Worm (Caenorhabditis elegans): ENCODE data around the gene abu-13.

abu-13 gene

ce11 chrIII:6953978-6954377 lies 8.3 kb upstream of the abu-13 start:
- TF ChIP-seq lin-15B (tag; optimal IDR thresholded peaks at IDR 0.05) (no peak), egl-27 (tag; optimal IDR thresholded peaks at IDR 0.05) (no peak), ZK546.5 (tag; optimal IDR thresholded peaks at IDR 0.05) (no peak)

- TF ChIP-seq ztf-11 (tag; optimal IDR thresholded peaks at IDR 0.05) = no peak
- no peak for TF ChIP-seq hmg-11 (tag; optimal IDR thresholded peaks at IDR 0.05)
- TF ChIP-seq ceh-28 (tag; optimal IDR thresholded peaks at IDR 0.05) = no peak
- no peak for TF ChIP-seq nhr-12 (tag; optimal IDR thresholded peaks at IDR 0.05)
- no peak for TF ChIP-seq mdl-1 (tag; optimal IDR thresholded peaks at IDR 0.05)
- no peak for TF ChIP-seq nhr-23 (tag; optimal IDR thresholded peaks at IDR 0.05)
- no peak for TF ChIP-seq lsy-12 (tag; optimal IDR thresholded peaks at IDR 0.05)
- TF ChIP-seq lin-15B (tag; optimal IDR thresholded peaks at IDR 0.05) = no peak
- no peak for TF ChIP-seq egl-5 (tag; optimal IDR thresholded peaks at IDR 0.05)
- TF ChIP-seq nhr-77 (tag; optimal IDR thresholded peaks at IDR 0.05) = no peak
- TF ChIP-seq fos-1 (tag; optimal IDR thresholded peaks at IDR 0.05) = no peak
- no peak for TF ChIP-seq nhr-76 (tag; optimal IDR thresholded peaks at IDR 0.05)
- TF ChIP-seq unc-39 (tag; optimal IDR thresholded peaks at IDR 0.05) = no peak
Measured at ce11 chrIII:6953373-6953772, 7.7 kb upstream of the abu-13 start.

DNA sequence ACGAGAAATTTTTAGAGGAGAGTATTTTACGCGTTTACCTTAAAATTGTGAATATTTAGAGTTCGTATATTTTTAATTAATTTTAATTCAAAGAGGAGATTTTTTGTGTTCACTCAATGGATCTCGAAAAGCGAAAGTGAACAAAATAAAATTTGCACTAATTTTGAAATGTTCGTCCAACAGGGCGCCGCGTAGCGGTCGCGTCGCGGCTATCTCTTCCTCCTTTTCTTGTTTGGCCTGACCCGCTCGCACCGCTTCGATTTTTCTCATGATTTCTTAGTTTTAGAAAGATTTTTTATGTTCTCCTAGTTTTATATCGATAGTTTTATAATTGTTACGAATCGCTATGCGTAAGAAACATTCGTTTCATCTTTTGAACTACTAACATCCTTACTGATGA lies 5.7 kb upstream of the abu-13 start:
- TF ChIP-seq nhr-12 (tag; optimal IDR thresholded peaks at IDR 0.05) (no peak), elt-2 (tag; optimal IDR thresholded peaks at IDR 0.05) (no peak), hmg-11 (tag; optimal IDR thresholded peaks at IDR 0.05) (peak; percentile 29), R02D3.7 (tag; optimal IDR thresholded peaks at IDR 0.05) (no peak), lsy-12 (tag; optimal IDR thresholded peaks at IDR 0.05) (no peak), snpc-4 (tag; optimal IDR thresholded peaks at IDR 0.05) (no peak), ama-1 (optimal IDR thresholded peaks at IDR 0.05) (peak; percentile 7), nfya-1 (tag; optimal IDR thresholded peaks at IDR 0.05; ENCODE audit: insufficient read depth) (peak; percentile 51)

DNA sequence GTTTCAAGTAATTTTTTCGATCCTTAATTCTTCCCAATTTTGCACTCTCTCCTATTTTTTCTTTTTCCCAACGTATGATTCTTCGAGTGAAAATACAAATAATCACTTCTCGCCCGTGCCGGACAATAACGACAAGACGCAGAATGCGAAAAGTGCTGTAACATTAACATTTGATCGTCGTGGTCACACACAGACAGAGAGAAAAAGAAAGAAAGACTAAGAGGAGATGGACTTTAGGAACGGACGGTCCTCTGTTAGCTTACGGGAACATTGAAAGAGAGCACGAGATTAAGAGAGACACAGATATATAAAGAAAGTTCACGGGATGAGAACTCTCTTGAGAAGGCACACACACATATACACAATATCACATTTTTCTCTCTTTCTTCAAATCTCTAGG lies 2.2 kb upstream of the abu-13 start:
- peak; percentile 78 for TF ChIP-seq pha-4 (tag; optimal IDR thresholded peaks at IDR 0.05)
- no peak for TF ChIP-seq nhr-25 (tag; optimal IDR thresholded peaks at IDR 0.05)
- TF ChIP-seq lin-15B (tag; optimal IDR thresholded peaks at IDR 0.05) = peak; percentile 16
- no peak for TF ChIP-seq unc-62 (GFP tag; optimal IDR thresholded peaks at IDR 0.05)

DNA sequence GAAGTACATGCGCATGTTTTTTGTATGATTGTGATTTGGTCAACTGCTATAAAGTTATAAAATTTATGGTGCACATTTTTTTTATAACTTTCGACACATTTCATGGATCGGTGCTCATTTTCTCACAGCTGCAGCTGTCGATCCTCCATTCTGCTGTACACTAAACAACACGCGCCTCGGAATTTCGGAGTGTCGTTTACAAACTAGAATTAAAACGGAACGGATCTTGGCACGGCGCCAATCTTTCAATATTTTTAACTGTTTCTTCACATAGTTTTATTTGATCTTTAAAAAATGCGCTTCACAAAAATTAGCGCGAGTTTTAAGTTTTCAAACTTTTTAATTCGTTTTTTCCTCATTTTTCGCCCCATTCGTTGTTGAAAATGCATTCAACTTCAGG lies 684 bp upstream of the abu-13 start, which contains the start of gene let-711:
TSS of gene let-711 (plus strand) at position 337 of the 400 bp plus-strand sequence.
- no peak for TF ChIP-seq hmg-11 (tag; optimal IDR thresholded peaks at IDR 0.05)
- peak; percentile 9 for TF ChIP-seq pha-4 (tag; optimal IDR thresholded peaks at IDR 0.05)
- peak; percentile 32 for TF ChIP-seq nfya-1 (tag; optimal IDR thresholded peaks at IDR 0.05; ENCODE audit: insufficient read depth)
- TF ChIP-seq eor-1 (tag; optimal IDR thresholded peaks at IDR 0.05) = no peak

ce11 chrIII:6945319-6945718 lies 379 bp downstream of the abu-13 start:
- TF ChIP-seq pha-4 (tag; optimal IDR thresholded peaks at IDR 0.05) = no peak
- TF ChIP-seq jun-1 (tag; optimal IDR thresholded peaks at IDR 0.05) = no peak
- TF ChIP-seq pqm-1 (tag; optimal IDR thresholded peaks at IDR 0.05) = no peak
- TF ChIP-seq mml-1 (tag; optimal IDR thresholded peaks at IDR 0.05) = no peak
- no peak for TF ChIP-seq unc-39 (tag; optimal IDR thresholded peaks at IDR 0.05)
- TF ChIP-seq nhr-23 (tag; optimal IDR thresholded peaks at IDR 0.05) = no peak
- no peak for TF ChIP-seq skn-1 (tag; optimal IDR thresholded peaks at IDR 0.05)
- no peak for TF ChIP-seq lin-15B (tag; optimal IDR thresholded peaks at IDR 0.05)
- no peak for TF ChIP-seq elt-2 (tag; optimal IDR thresholded peaks at IDR 0.05)
- TF ChIP-seq ceh-16 (tag; optimal IDR thresholded peaks at IDR 0.05) = no peak
- no peak for TF ChIP-seq nhr-11 (tag; optimal IDR thresholded peaks at IDR 0.05)
- no peak for TF ChIP-seq nhr-28 (tag; optimal IDR thresholded peaks at IDR 0.05)
- no peak for TF ChIP-seq mdl-1 (tag; optimal IDR thresholded peaks at IDR 0.05)
- no peak for TF ChIP-seq nhr-43 (tag; optimal IDR thresholded peaks at IDR 0.05; ENCODE audit: poor library complexity, severe bottlenecking)
- no peak for TF ChIP-seq egl-27 (tag; optimal IDR thresholded peaks at IDR 0.05)
- no peak for TF ChIP-seq ceh-82 (tag; optimal IDR thresholded peaks at IDR 0.05)
- no peak for TF ChIP-seq egl-5 (tag; optimal IDR thresholded peaks at IDR 0.05)

Measured in whole organism, L3 larva.